Worm (Caenorhabditis elegans): ENCODE measurements around the gene ctns-1.

ce11 chrII:8160916-8161315 is 24.2 kb upstream of the ctns-1 start:
- TF ChIP-seq flt-1 (GFP tag; IDR thresholded peaks at IDR 0.05) (no peak), ama-1 (optimal IDR thresholded peaks at IDR 0.05) (no peak), sea-1 (GFP tag; conservative IDR thresholded peaks at IDR 0.05) (no peak), tbx-11 (GFP tag; IDR thresholded peaks at IDR 0.05) (no peak)

All from whole organism, early embryonic.